Fruit fly (Drosophila melanogaster): Measurements from ENCODE around the gene ogre.

The ogre gene

DNA sequence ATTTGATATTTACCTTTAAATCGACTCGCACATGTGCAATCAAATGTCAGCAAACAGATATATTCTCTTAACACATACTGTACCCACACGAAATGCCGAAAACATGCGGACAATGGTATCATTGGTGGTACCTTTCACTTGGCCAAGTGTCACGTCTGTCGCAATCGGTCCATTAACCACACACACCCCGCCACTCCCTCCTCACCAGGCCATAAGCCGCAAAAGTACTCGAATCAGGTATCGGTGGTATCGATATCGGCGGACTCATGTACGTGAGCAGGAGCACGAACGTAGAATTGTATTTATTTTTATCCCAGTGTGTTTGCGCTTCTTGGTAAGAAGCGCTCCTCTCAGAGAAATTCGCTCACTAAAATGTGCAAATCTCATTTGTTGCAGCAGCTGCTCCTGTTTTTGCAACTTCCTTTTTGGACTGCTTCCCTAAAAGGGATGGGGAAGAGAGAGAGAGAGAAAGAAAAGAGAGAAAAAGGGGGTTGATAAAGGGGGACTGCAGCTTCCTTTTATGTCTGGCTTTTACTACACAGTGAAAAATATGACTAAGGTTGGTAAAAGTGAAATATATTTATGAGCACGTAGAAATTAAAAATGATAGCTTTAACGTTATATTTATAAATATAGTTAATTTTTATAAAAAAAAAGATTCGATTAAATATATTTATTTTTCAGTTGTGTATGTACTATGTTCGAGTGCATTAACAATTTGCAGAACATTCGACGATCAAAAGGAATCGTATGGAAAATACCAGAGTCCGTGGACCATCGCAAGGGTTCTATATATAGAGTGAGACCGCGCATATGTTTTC, 7.4 kb downstream of the ogre start (continued):
- TF ChIP-seq tin (GFP tag; optimal IDR thresholded peaks at IDR 0.05): no peak
- no peak for TF ChIP-seq CG33557 (GFP tag; optimal IDR thresholded peaks at IDR 0.05)
- TF ChIP-seq zf30C (GFP tag; optimal IDR thresholded peaks at IDR 0.05): peak; percentile 67
- TF ChIP-seq ttk (GFP tag; IDR thresholded peaks at IDR 0.05): no peak
- TF ChIP-seq CG14014 (GFP tag; IDR thresholded peaks at IDR 0.05): no peak
- peak; percentile 79 for TF ChIP-seq pros (GFP tag; optimal IDR thresholded peaks at IDR 0.05)
- TF ChIP-seq inv (GFP tag; IDR thresholded peaks at IDR 0.05; ENCODE audit: partially characterized antibody): no peak
- TF ChIP-seq CG4854 (GFP tag; optimal IDR thresholded peaks at IDR 0.05): no peak
- TF ChIP-seq rib (GFP tag; IDR thresholded peaks at IDR 0.05): peak; percentile 11; the same call in 1 of the 2 replicates
- no peak for TF ChIP-seq wek (GFP tag; optimal IDR thresholded peaks at IDR 0.05)
- no peak for TF ChIP-seq ssp (GFP tag; IDR thresholded peaks at IDR 0.05)
- TF ChIP-seq kni (GFP tag; optimal IDR thresholded peaks at IDR 0.05): peak; percentile 49
- TF ChIP-seq Nf-YC (tag; optimal IDR thresholded peaks at IDR 0.05): no peak
- no peak for TF ChIP-seq pho (GFP tag; optimal IDR thresholded peaks at IDR 0.05)
- TF ChIP-seq CG3407 (GFP tag; optimal IDR thresholded peaks at IDR 0.05): no peak
- no peak for TF ChIP-seq Gug (GFP tag; IDR thresholded peaks at IDR 0.05)
- TF ChIP-seq ap (GFP tag; IDR thresholded peaks at IDR 0.05): no peak
- no peak for TF ChIP-seq btn (GFP tag; optimal IDR thresholded peaks at IDR 0.05)
- no peak for TF ChIP-seq sima (GFP tag; optimal IDR thresholded peaks at IDR 0.05)
- no peak for TF ChIP-seq CG17802 (tag; optimal IDR thresholded peaks at IDR 0.05)
- no peak for TF ChIP-seq Side (GFP tag; optimal IDR thresholded peaks at IDR 0.05)
- TF ChIP-seq CG12104 (GFP tag; optimal IDR thresholded peaks at IDR 0.05): no peak
- no peak for TF ChIP-seq CoRest (tag; optimal IDR thresholded peaks at IDR 0.05)
- TF ChIP-seq CG9727 (GFP tag; optimal IDR thresholded peaks at IDR 0.05): peak; percentile 50
- peak; percentile 38 for TF ChIP-seq CG17829 (tag; optimal IDR thresholded peaks at IDR 0.05)
- no peak for TF ChIP-seq Sox100B (GFP tag; optimal IDR thresholded peaks at IDR 0.05)
- TF ChIP-seq peb (GFP tag; IDR thresholded peaks at IDR 0.05): no peak
- TF ChIP-seq CrebB (tag; optimal IDR thresholded peaks at IDR 0.05): no peak
- TF ChIP-seq CG10267 (tag; optimal IDR thresholded peaks at IDR 0.05): peak; percentile 40
- no peak for TF ChIP-seq zen (tag; optimal IDR thresholded peaks at IDR 0.05)
- TF ChIP-seq Ada2b (GFP tag; IDR thresholded peaks at IDR 0.05): no peak
- no peak for TF ChIP-seq CG16863 (GFP tag; optimal IDR thresholded peaks at IDR 0.05)
- peak; percentile 27 for TF ChIP-seq nmo (GFP tag; optimal IDR thresholded peaks at IDR 0.05)
- no peak for TF ChIP-seq shn (GFP tag; optimal IDR thresholded peaks at IDR 0.05)
- no peak for TF ChIP-seq Max (GFP tag; optimal IDR thresholded peaks at IDR 0.05)
- no peak for TF ChIP-seq Usf (GFP tag; optimal IDR thresholded peaks at IDR 0.05)
- TF ChIP-seq vvl (GFP tag; IDR thresholded peaks at IDR 0.05): 0 out of 2 replicates have a peak, but pooled peaks have one; percentile 8
- TF ChIP-seq so (GFP tag; IDR thresholded peaks at IDR 0.05): no peak
- TF ChIP-seq vfl (GFP tag; optimal IDR thresholded peaks at IDR 0.05): no peak
- TF ChIP-seq CG2202 (tag; optimal IDR thresholded peaks at IDR 0.05): no peak
- no peak for TF ChIP-seq hbn (GFP tag; IDR thresholded peaks at IDR 0.05; ENCODE audit: partially characterized antibody)
- peak; percentile 41 for TF ChIP-seq CG11504 (tag; optimal IDR thresholded peaks at IDR 0.05)
- peak; percentile 15 for TF ChIP-seq CG30403 (GFP tag; optimal IDR thresholded peaks at IDR 0.05)
- no peak for TF ChIP-seq CG9876 (GFP tag; optimal IDR thresholded peaks at IDR 0.05)
- TF ChIP-seq ro (GFP tag; IDR thresholded peaks at IDR 0.05): no peak
- peak; percentile 3 for TF ChIP-seq bcd (GFP tag; optimal IDR thresholded peaks at IDR 0.05)
- TF ChIP-seq tap (tag; optimal IDR thresholded peaks at IDR 0.05): no peak
- TF ChIP-seq CG8944 (GFP tag; optimal IDR thresholded peaks at IDR 0.05): no peak
- no peak for TF ChIP-seq sim (GFP tag; IDR thresholded peaks at IDR 0.05)
- TF ChIP-seq Trl (optimal IDR thresholded peaks at IDR 0.05): peak; percentile 9 to 26
- no peak for TF ChIP-seq Trl (GFP tag; optimal IDR thresholded peaks at IDR 0.05)

Data from whole organism, embryonic.